Worm (Caenorhabditis elegans) whole organism, L1 larva: ENCODE results near the gene mpz-5.
"Not testable (repeated sequence)": the region's sequence is repeated elsewhere in the genome, so short reads cannot be mapped to it uniquely, and the experiment has no call there.

ENCODE experiments used
- F16B12.6 ChIP-seq: fragments of 150-350 bp; optimal IDR thresholded peaks from 2 replicates; lab custom pipeline; 2014; ENCODE audit warnings: missing biosample characterization, missing genetic modification characterization
- ceh-63 ChIP-seq: fragments of 200-800 bp; sonication (Bioruptor generic); optimal IDR thresholded peaks from 2 replicates; lab custom pipeline; 2018; ENCODE audit warnings: mild to moderate bottlenecking, missing genetic modification characterization, missing compliant biosample characterization
- ceh-90 ChIP-seq: sonication (generic microtip); optimal IDR thresholded peaks from 2 replicates; lab custom pipeline; 2016; ENCODE audit warnings: missing genetic modification characterization, missing compliant biosample characterization
- ces-1 ChIP-seq: fragments of 150-350 bp; optimal IDR thresholded peaks from 2 replicates; lab custom pipeline; 2014; ENCODE audit warnings: missing biosample characterization, missing genetic modification reagents, missing genetic modification characterization
- dpl-1 ChIP-seq, 3 experiments: fragments of 150-350 bp in 2 of 3; sonication (generic microtip) in 1 of 3; optimal IDR thresholded peaks; 2 replicates each; lab custom pipeline; 2014 to 2017; ENCODE audit warnings: missing biosample characterization in 3 of 3, missing genetic modification characterization in 3 of 3, missing genetic modification reagents in 3 of 3
- egl-27 ChIP-seq, 2 experiments: fragments of 150-350 bp in 1 of 2; sonication (generic microtip); optimal IDR thresholded peaks; 3 replicates each; lab custom pipeline; 2017 to 2018; ENCODE audit warnings: missing biosample characterization in 2 of 2, missing genetic modification characterization in 2 of 2, missing genetic modification reagents in 2 of 2
- elt-3 ChIP-seq, 6 experiments: fragments of 150-350 bp in 1 of 6; sonication (generic microtip); optimal IDR thresholded peaks; 2 replicates each; lab custom pipeline; 2017 to 2018; ENCODE audit warnings: missing biosample characterization in 6 of 6, missing genetic modification characterization in 6 of 6, inconsistent platforms in 1 of 6
- fkh-8 ChIP-seq: sonication (generic microtip); optimal IDR thresholded peaks from 2 replicates; lab custom pipeline; 2016; ENCODE audit warnings: mild to moderate bottlenecking, missing genetic modification characterization, missing compliant biosample characterization
- hlh-4 ChIP-seq: sonication (generic microtip); optimal IDR thresholded peaks from 2 replicates; lab custom pipeline; 2016; ENCODE audit warnings: mild to moderate bottlenecking, missing genetic modification characterization, missing compliant biosample characterization
- lin-13 ChIP-seq: fragments of 150-350 bp; optimal IDR thresholded peaks from 2 replicates; lab custom pipeline; 2014; ENCODE audit warnings: missing biosample characterization, missing genetic modification reagents, missing genetic modification characterization
- lin-14 ChIP-seq: fragments of 200-800 bp; sonication (Bioruptor generic); optimal IDR thresholded peaks from 2 replicates; lab custom pipeline; 2018; ENCODE audit warnings: mild to moderate bottlenecking, missing genetic modification characterization, moderate library complexity, missing compliant biosample characterization
- mep-1 ChIP-seq: fragments of 150-350 bp; optimal IDR thresholded peaks from 2 replicates; lab custom pipeline; 2014; ENCODE audit warnings: missing biosample characterization, missing genetic modification characterization
- pax-3 ChIP-seq: fragments of 200-800 bp; sonication (Bioruptor generic); optimal IDR thresholded peaks from 2 replicates; lab custom pipeline; 2018; ENCODE audit warnings: mild to moderate bottlenecking, missing genetic modification characterization, moderate library complexity, missing compliant biosample characterization
- skn-1 ChIP-seq: fragments of 150-350 bp; optimal IDR thresholded peaks from 2 replicates; lab custom pipeline; 2014; ENCODE audit warnings: missing biosample characterization, missing genetic modification characterization
- vab-15 ChIP-seq: sonication (generic microtip); optimal IDR thresholded peaks from 2 replicates; lab custom pipeline; 2017; ENCODE audit warnings: missing genotype, mild to moderate bottlenecking, missing genetic modification characterization, missing compliant biosample characterization
- zip-4 ChIP-seq: fragments of 200-800 bp; sonication (Bioruptor generic); optimal IDR thresholded peaks from 2 replicates; lab custom pipeline; 2018; ENCODE audit warnings: mild to moderate bottlenecking, missing genetic modification characterization, moderate library complexity, missing compliant biosample characterization

Gene mpz-5

DNA sequence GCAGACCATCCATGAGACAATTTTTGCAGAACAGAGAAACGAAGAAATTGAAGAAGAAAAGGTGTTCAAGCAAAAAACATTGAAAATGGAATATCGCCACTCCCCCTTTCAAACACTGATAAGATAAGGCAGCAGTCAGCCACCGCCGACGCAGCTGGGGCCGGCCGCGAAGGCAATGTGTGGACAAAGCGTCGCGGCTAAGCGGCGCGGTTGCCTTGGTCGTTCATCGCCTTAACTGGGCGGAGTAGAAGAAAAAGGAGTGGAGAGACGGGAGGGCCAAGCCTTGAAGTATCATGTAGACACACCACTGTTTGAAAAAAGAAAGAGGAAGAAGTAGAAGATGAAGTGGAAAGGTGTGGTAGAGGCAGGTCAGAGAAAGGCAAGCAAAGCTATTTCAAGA is 42.7 kb downstream of the mpz-5 start (continued):
- TF ChIP-seq dpl-1 (GFP tag; optimal IDR thresholded peaks at IDR 0.05; lab: Kevin White, UChicago): no peak
- TF ChIP-seq egl-27 (tag; optimal IDR thresholded peaks at IDR 0.05; lab: Kevin White, UChicago): no peak
- TF ChIP-seq F16B12.6: no peak
- peak; percentile 53 for TF ChIP-seq fkh-8 (tag; lab: Kevin White, UChicago)
- no peak for TF ChIP-seq ceh-63 (GFP tag; lab: Kevin White, UChicago)
- TF ChIP-seq pax-3 (tag; lab: Kevin White, UChicago): peak; percentile 11
- peak; percentile 66 for TF ChIP-seq lin-14
- TF ChIP-seq zip-4 (GFP tag; lab: Kevin White, UChicago): no peak
- no peak for TF ChIP-seq ceh-90 (tag; lab: Kevin White, UChicago)
- no peak for TF ChIP-seq mep-1 (tag; lab: Kevin White, UChicago)
- TF ChIP-seq elt-3 (tag; optimal IDR thresholded peaks at IDR 0.05; lab: Kevin White, UChicago): peak; percentile 62 to 89 (median 72)
- TF ChIP-seq skn-1 (tag; lab: Kevin White, UChicago): peak; percentile 6
- no peak for TF ChIP-seq hlh-4 (tag; lab: Kevin White, UChicago)
- TF ChIP-seq vab-15 (tag; lab: Kevin White, UChicago): no peak

DNA sequence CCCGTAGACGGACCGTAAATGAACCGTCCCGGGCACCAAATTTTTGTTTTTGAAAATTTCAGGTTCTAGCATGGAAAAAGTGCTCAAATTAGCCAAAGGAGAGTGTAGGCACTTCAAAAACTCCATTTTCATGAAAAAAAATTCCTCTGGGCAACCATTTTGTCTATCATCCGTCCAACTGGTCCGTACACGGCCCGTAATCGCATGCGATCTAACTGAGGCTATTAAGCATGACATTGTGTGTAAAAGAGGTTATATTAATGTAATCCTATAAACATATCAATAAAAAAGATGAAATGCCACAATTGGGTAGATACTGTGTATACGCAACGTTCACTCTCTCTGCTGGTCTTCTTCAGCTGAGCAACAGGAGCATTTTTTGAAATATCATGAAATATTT is 51.0 kb downstream of the mpz-5 start, which contains the start of gene R09E10.1:
TSS of gene R09E10.1 (minus strand) at position 101 of the 400 bp plus-strand sequence.
- TF ChIP-seq lin-13, ceh-63, ces-1 (GFP tag; lab: Kevin White, UChicago): not testable (repeated sequence)
